Fruit fly (Drosophila melanogaster): ENCODE data around the gene CG7943.
A peak's percentile ranks its signal among the peaks of the same experiment; 100 is the strongest.

The CG7943 gene

dm6 chr3R:30021559-30022451 lies 24.5 kb upstream of the CG7943 start, which contains the start of gene Mgat2:
Gene Mgat2, minus strand, starts transcription at chr3R:30022221.
- peak; percentile 36 for TF ChIP-seq CG17801 (GFP tag; optimal IDR thresholded peaks at IDR 0.05; ENCODE audit: partially characterized antibody)

DNA sequence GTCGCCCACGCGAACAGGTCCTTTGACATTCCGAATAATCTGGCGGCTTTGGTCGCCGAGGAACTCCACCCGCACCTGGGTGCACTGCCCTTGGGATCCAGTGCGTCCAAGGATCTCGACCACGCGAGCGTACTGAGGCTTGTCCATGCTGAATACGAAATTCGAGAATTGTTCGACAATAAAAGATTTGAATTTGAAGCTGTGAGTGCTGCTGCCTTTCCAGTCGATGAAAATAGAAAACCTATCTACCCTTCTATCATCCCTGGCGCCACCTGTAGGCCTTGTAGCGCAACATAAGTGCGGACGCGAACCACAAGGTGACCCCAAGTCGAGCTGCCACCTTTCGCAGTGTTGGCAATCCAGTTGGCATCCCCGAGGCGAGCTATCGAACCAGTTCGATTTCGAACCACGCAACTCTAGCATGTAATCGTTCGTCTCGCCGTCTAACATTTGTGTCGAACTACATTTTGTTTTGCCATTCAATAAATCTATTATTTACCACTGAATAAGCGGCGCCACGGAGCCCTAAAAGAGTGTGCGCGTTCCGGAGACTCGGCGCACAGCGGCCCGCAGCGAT lies 23.7 kb upstream of the CG7943 start, which contains the start of the genes RpS28a and Axn:
Gene RpS28a, minus strand, starts transcription at position 197 of the 577 bp plus-strand sequence.
Gene Axn, plus strand, starts transcription at position 391 of the 577 bp plus-strand sequence.
- no peak for TF ChIP-seq CG17801 (GFP tag; optimal IDR thresholded peaks at IDR 0.05; ENCODE audit: partially characterized antibody)

- no peak for TF ChIP-seq CG17801 (GFP tag; optimal IDR thresholded peaks at IDR 0.05; ENCODE audit: partially characterized antibody)
Measured at dm6 chr3R:30023445-30023844, 22.8 kb upstream of the CG7943 start.

- TF ChIP-seq CG17801 (GFP tag; optimal IDR thresholded peaks at IDR 0.05; ENCODE audit: partially characterized antibody), result no peak
Measured at dm6 chr3R:30030061-30030460, 16.2 kb upstream of the CG7943 start.

DNA sequence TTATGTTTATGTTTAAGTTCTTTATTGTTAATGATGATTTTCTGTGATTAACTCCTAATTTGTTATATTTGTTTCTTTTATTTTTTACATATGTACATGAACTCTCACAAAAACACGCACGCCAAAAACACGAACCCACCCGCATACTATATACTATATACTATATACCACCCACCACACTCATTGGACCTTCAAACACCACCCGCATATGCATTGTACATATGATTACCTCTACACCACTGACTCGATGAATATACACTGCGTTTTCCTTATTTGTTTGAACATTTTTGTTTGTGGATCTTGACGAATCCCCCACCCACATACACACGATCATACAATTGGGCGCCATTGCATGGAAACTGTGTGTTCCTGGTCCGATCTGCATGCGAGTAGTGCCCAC lies 14.0 kb upstream of the CG7943 start:
- no peak for TF ChIP-seq CG17801 (GFP tag; optimal IDR thresholded peaks at IDR 0.05; ENCODE audit: partially characterized antibody)

DNA sequence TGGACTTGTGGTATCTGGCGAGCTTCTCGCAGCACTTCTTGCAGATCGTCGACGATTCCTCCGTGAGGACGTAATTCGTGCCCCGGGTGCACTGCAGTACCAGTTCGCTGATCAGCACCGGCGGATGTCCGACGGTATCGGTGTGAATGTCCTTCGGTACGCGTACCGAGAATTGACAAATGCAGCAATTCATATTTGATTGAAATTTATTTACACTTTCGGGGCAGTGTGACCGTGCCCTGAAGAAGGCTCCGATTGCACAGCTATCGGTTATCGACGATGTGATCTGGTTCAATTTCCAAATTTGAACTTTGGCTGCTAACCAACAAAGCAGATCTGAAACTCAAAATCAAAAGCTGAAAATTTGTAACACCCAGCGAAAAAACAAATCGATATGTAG lies 9.7 kb upstream of the CG7943 start, which contains the start of gene ZIPIC:
Gene ZIPIC, minus strand, starts transcription at position 262 of the 400 bp plus-strand sequence.
- no peak for TF ChIP-seq CG17801 (GFP tag; optimal IDR thresholded peaks at IDR 0.05; ENCODE audit: partially characterized antibody)

- TF ChIP-seq CG17801 (GFP tag; optimal IDR thresholded peaks at IDR 0.05; ENCODE audit: partially characterized antibody), result no peak
Measured at dm6 chr3R:30037630-30038029, 8.6 kb upstream of the CG7943 start, which contains the start of gene ocn. Gene ocn, minus strand, starts transcription at chr3R:30037730.

DNA sequence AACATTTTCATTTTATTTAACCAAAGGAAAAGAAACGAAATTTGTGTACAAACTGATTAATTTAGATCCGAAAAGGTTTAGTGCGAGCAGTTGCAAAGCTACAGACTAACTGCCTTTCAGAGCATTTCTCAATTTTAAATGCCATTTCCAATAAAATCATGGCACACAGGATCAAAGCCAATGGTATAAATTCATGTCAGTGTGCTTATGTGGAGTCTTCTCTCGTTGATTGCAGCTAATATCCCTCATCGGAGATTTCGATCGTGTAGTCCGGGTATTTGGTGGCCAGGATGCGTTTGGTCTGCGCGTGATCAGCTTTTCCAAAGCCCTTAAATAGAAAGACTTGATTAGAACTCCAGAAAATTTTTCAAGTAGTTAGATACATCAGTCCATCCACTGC lies 7.6 kb upstream of the CG7943 start, which contains the start of gene janB:
Gene janB, minus strand, starts transcription at position 101 of the 400 bp plus-strand sequence.
- TF ChIP-seq CG17801 (GFP tag; optimal IDR thresholded peaks at IDR 0.05; ENCODE audit: partially characterized antibody), result no peak

DNA sequence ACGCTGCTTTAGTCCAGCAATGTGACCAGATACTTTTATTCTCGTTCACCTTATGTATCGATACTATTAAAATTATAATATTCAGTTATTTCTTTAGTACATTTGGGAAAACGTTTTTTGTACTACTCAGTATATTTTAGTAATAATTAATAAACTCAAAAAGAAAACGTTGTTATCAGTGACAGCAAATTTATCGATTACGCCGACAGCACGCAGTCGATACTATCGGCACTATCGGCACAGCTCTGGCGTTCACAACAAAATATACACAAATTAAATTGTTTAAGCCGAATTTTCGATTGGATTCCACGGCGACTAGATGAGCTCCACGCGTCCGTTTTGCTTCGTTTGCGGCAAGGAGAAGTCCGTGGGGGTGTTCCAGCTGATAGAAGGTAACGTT lies 6.8 kb upstream of the CG7943 start, which contains the start of the genes janA, Sry-alpha and Sry-beta:
Gene janA, minus strand, starts transcription at position 40 of the 400 bp plus-strand sequence.
Gene Sry-alpha, plus strand, starts transcription at position 226 of the 400 bp plus-strand sequence.
Gene Sry-beta, plus strand, starts transcription at position 226 of the 400 bp plus-strand sequence.
- TF ChIP-seq CG17801 (GFP tag; optimal IDR thresholded peaks at IDR 0.05; ENCODE audit: partially characterized antibody), result no peak

dm6 chr3R:30040879-30041278 lies 5.4 kb upstream of the CG7943 start:
- TF ChIP-seq CG17801 (GFP tag; optimal IDR thresholded peaks at IDR 0.05; ENCODE audit: partially characterized antibody), result no peak

dm6 chr3R:30043139-30043744 lies 3.0 kb upstream of the CG7943 start, which contains the start of gene Sry-delta:
Gene Sry-delta, plus strand, starts transcription at chr3R:30043341.
- peak; percentile 68 for TF ChIP-seq CG17801 (GFP tag; optimal IDR thresholded peaks at IDR 0.05; ENCODE audit: partially characterized antibody)

DNA sequence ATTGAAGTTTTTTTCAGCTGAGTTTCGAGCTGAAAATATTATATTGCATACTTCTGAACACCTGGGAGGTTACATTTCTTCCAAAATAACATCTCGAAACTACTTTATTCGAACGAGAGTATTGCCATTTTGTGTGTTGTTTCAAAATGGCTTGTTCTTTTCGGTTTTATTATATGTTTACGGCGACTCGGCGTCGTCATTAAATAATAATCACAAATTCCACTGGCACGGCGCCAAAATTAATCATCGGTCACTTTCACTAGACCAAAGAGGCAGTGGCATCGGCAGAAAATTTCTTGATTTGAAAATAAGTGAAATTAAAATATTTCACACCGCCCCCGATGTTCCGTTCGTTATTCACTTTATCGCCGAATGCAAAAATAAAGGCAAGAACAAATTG lies 4.2 kb downstream of the CG7943 start:
- TF ChIP-seq CG17801 (GFP tag; optimal IDR thresholded peaks at IDR 0.05; ENCODE audit: partially characterized antibody), result no peak

DNA sequence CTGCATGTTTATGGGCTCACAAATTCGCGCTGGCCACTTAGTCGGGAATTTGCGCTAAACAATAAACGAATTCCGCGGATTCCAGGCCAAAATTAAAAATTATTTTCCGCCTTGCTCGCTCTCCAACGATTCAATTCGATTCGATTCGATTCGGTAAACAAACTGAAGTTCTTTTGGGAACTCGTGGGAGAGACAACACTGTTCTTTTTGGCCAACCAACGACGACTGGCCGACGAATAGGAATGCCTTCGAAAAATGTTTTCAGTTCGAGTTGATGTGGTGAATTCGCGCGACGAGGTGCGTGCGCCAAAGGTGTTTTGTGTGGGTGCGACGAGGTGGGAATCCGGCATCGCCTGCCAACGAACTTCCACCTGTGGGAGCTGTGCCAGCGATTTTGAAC lies 5.7 kb downstream of the CG7943 start, which contains the start of gene CG15528:
Gene CG15528, minus strand, starts transcription at position 180 of the 400 bp plus-strand sequence.
- no peak for TF ChIP-seq CG17801 (GFP tag; optimal IDR thresholded peaks at IDR 0.05; ENCODE audit: partially characterized antibody)

- peak; percentile 41 for TF ChIP-seq CG17801 (GFP tag; optimal IDR thresholded peaks at IDR 0.05; ENCODE audit: partially characterized antibody)
Measured at dm6 chr3R:30052455-30053046, 6.3 kb downstream of the CG7943 start, which contains the start of gene Jasper. Gene Jasper, plus strand, starts transcription at chr3R:30052514.
